Worm (Caenorhabditis elegans): ENCODE data around the gene ZK892.5.

The ZK892.5 gene

DNA sequence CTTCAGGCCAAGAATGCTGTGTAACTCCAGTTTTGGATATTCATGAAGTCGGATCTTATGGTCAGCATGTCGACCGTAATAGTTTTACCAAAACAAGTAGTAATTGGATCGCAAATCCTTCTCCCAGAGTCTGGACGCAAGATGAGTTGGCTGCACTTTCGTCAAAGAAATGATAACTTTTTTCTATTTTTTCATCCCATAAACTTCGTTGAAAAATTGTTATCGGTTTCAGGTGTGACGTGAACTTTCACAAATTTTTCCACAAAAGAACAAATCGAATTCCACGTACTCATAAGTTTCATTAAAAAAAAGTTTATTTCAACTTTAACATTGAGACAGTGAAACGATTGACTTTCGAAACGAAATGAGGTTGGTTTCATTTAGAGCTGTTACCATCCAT, at the start of gene ZK892.5:
Gene ZK892.5, plus strand, starts transcription at position 301 of the 400 bp plus-strand sequence.
- TF ChIP-seq mep-1 (tag; optimal IDR thresholded peaks at IDR 0.05), result no peak
- no peak for TF ChIP-seq unc-62 (GFP tag; optimal IDR thresholded peaks at IDR 0.05)
- no peak for TF ChIP-seq ztf-11 (tag; optimal IDR thresholded peaks at IDR 0.05)
- TF ChIP-seq tbx-8 (GFP tag; optimal IDR thresholded peaks at IDR 0.05), result no peak
- no peak for TF ChIP-seq ceh-39 (tag; optimal IDR thresholded peaks at IDR 0.05)
- no peak for TF ChIP-seq lsy-2 (tag; optimal IDR thresholded peaks at IDR 0.05)
- TF ChIP-seq mab-5 (tag; optimal IDR thresholded peaks at IDR 0.05), result no peak
- TF ChIP-seq elt-3 (tag; optimal IDR thresholded peaks at IDR 0.05), result no peak
- TF ChIP-seq zip-8 (tag; optimal IDR thresholded peaks at IDR 0.05), result no peak
- no peak for TF ChIP-seq mls-2 (tag; optimal IDR thresholded peaks at IDR 0.05)
- no peak for TF ChIP-seq M03D4.4 (tag; optimal IDR thresholded peaks at IDR 0.05)
- no peak for TF ChIP-seq nhr-28 (tag; optimal IDR thresholded peaks at IDR 0.05)
- TF ChIP-seq ham-2 (GFP tag; optimal IDR thresholded peaks at IDR 0.05), result no peak

DNA sequence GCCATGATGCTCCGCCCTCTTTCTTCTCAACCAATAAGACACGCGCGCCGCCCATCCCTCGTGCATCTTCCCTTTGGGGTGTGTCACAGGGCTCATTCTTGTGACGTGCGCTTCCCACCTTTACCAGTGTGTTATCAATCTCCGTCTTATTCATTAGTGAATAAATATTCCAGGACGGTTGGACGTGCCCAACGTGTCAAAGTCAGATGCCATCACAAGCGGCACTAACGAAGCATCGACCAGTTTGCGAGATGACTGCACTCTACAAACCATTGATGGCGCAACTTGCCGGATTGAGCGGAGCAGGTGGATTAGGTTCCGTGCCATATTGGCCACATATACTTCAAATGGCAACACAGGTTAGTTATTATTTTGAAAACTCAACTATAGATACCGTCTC, 47.9 kb upstream of the ZK892.5 start:
- no peak for TF ChIP-seq ces-1 (GFP tag; optimal IDR thresholded peaks at IDR 0.05)
- TF ChIP-seq M03D4.4 (tag; optimal IDR thresholded peaks at IDR 0.05), result no peak
- TF ChIP-seq sptf-1 (tag; optimal IDR thresholded peaks at IDR 0.05), result no peak
- TF ChIP-seq unc-39 (tag; optimal IDR thresholded peaks at IDR 0.05), result no peak

DNA sequence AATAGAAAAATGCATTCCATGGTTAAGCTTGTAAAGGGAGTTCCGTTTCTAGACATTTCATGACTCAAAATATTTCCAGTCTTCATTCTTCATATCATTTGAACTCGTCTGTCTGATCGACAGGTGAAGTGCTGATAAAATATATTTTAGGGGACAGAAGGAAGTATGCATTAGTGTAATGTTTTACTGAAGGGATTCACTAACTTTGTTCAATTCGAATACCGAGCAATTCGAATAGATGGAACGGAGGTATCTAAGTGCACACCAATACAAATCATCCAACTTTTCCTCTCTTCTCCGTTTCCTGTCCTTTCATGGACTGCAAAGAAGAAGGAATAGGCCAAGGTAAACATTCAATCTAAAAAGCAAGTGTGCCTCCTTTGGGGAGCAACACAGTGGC, 44.2 kb upstream of the ZK892.5 start:
- TF ChIP-seq ceh-43 (GFP tag; optimal IDR thresholded peaks at IDR 0.05), result no peak
- no peak for TF ChIP-seq sem-2 (GFP tag; optimal IDR thresholded peaks at IDR 0.05)
- TF ChIP-seq flh-1 (GFP tag; optimal IDR thresholded peaks at IDR 0.05), result no peak
- TF ChIP-seq blmp-1 (tag; optimal IDR thresholded peaks at IDR 0.05), result no peak
- no peak for TF ChIP-seq hlh-1 (tag; optimal IDR thresholded peaks at IDR 0.05)
- TF ChIP-seq mep-1 (tag; optimal IDR thresholded peaks at IDR 0.05), result no peak
- no peak for TF ChIP-seq cnd-1 (tag; optimal IDR thresholded peaks at IDR 0.05)
- TF ChIP-seq mab-5 (tag; optimal IDR thresholded peaks at IDR 0.05), result no peak
- TF ChIP-seq ceh-83 (GFP tag; optimal IDR thresholded peaks at IDR 0.05), result no peak
- no peak for TF ChIP-seq nhr-2 (tag; optimal IDR thresholded peaks at IDR 0.05)
- TF ChIP-seq ceh-39 (tag; optimal IDR thresholded peaks at IDR 0.05), result no peak
- TF ChIP-seq unc-39 (tag; optimal IDR thresholded peaks at IDR 0.05), result no peak

DNA sequence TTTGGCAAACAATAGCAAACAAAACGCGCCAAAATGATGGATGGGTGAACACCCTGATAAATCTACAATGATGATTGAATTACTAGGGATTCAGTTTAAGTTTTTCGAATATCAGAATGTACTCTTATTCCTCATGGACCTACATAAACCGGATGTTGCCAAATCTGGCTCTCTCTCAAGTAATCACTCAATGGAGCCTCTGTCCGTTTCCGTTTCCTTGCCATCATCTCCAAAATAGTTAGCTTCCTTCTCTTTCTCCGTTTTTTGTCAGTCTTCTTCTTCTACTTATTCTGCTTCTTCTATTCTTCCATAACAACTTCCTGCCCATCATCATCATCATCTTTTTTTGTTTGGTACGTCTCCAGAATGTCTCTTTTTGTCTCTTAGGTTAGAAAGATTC, 42.7 kb upstream of the ZK892.5 start:
- TF ChIP-seq lsy-2 (tag; optimal IDR thresholded peaks at IDR 0.05) (no peak), snpc-4 (tag; optimal IDR thresholded peaks at IDR 0.05) (no peak), zip-8 (tag; optimal IDR thresholded peaks at IDR 0.05) (no peak), nhr-28 (tag; optimal IDR thresholded peaks at IDR 0.05) (no peak), hlh-1 (tag; optimal IDR thresholded peaks at IDR 0.05) (no peak), ceh-43 (GFP tag; optimal IDR thresholded peaks at IDR 0.05) (no peak), ceh-83 (GFP tag; optimal IDR thresholded peaks at IDR 0.05) (no peak), nhr-76 (tag; optimal IDR thresholded peaks at IDR 0.05) (no peak), mls-2 (tag; optimal IDR thresholded peaks at IDR 0.05) (no peak), tbx-8 (GFP tag; optimal IDR thresholded peaks at IDR 0.05) (no peak), cnd-1 (tag; optimal IDR thresholded peaks at IDR 0.05) (no peak), unc-62 (GFP tag; optimal IDR thresholded peaks at IDR 0.05) (no peak), unc-39 (tag; optimal IDR thresholded peaks at IDR 0.05) (no peak), mep-1 (tag; optimal IDR thresholded peaks at IDR 0.05) (no peak), ham-2 (GFP tag; optimal IDR thresholded peaks at IDR 0.05) (no peak)

DNA sequence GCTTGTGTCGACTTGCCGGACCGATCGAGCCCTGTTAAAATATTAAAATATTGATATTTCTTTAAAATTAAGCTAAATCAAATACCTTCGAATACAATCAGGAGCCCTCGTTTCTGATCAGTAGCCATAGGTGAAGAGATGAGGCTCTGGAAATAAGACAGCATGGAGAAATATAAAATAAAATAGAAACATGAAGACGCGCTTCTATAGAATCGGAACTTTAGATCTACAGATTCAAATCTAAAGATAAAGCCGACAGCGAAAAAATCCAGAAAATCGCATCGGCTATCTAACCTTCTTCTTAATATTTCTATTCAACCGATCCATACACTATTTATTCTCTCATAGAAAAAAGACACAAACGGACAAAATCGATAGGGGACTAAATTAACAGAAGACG, 41.1 kb upstream of the ZK892.5 start, which contains the start of gene dtmk-1:
Gene dtmk-1, minus strand, starts transcription at position 146 of the 400 bp plus-strand sequence.
- TF ChIP-seq elt-1 (tag; optimal IDR thresholded peaks at IDR 0.05; ENCODE audit: borderline replicate concordance, insufficient read depth) (peak; percentile 86), lsy-2 (tag; optimal IDR thresholded peaks at IDR 0.05) (no peak)

DNA sequence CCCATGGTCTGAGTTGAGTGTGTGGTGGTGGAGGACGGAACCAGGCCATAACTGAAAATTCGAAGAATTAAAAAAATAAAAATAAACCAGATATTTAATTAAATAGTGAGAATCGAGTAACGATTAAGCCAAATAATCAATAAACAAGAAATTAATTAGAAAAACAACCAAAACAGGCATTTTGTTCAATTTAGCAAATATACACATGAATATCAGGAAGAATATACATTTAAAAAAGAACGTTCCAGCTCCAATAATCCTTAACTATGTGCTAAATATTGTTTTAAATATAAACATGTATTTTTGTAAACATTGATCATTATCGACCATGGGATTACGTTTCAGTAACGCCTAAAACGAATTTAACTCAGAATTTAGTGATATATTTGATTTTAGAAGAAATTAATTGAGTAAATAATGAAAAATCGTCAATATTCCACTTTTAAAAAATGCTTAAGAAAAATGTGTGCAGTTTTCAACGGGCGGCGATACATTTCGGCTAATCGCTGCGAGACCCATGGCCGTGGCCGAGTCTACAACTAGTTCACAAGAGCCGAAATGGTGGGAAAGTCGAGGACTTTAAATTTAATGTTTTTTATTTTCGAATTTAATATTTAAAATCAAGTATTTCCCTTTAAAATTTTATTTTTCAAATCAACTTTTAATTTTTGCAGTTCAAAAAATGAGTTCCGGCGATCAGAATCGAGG, 39.9 kb upstream of the ZK892.5 start, which contains the start of the genes R53.4 and psf-1:
Gene R53.4, minus strand, starts transcription at position 51 of the 708 bp plus-strand sequence.
Gene psf-1, plus strand, starts transcription at position 675 of the 708 bp plus-strand sequence.
- TF ChIP-seq ces-1 (GFP tag; optimal IDR thresholded peaks at IDR 0.05) (peak; percentile 0), lin-32 (GFP tag; optimal IDR thresholded peaks at IDR 0.05) (no peak), mep-1 (tag; optimal IDR thresholded peaks at IDR 0.05) (peak; percentile 81), lsy-2 (tag; optimal IDR thresholded peaks at IDR 0.05) (peak; percentile 71), nhr-237 (tag; optimal IDR thresholded peaks at IDR 0.05) (peak; percentile 51), elt-3 (tag; optimal IDR thresholded peaks at IDR 0.05) (no peak), nhr-76 (tag; optimal IDR thresholded peaks at IDR 0.05) (no peak), hlh-1 (tag; optimal IDR thresholded peaks at IDR 0.05) (peak; percentile 4), ham-2 (GFP tag; optimal IDR thresholded peaks at IDR 0.05) (peak; percentile 58)

All from whole organism, mixed stage, embryonic.